Worm (Caenorhabditis elegans): Measurements from ENCODE around the gene spot-1.

DNA sequence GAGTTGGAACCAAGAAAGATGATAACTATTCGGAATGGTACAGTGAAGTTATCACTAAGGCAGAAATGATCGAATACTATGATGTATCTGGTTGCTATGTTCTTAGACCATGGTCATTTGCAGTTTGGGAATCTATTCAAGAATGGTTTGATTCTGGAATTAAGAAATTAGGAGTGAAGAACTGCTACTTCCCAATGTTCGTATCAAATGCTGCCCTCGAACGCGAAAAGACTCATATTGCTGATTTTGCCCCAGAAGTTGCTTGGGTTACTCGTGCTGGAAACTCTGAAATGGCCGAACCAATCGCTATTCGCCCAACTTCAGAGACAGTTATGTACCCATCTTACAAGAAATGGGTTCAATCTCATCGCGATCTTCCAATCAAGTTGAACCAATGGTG lies 37.7 kb downstream of the spot-1 start:
- no peak for TF ChIP-seq unc-130 (GFP tag; optimal IDR thresholded peaks at IDR 0.05)
- TF ChIP-seq lir-3 (tag; optimal IDR thresholded peaks at IDR 0.05): no peak
- no peak for TF ChIP-seq Y5F2A.4 (GFP tag; optimal IDR thresholded peaks at IDR 0.05)
- TF ChIP-seq aly-2 (tag; optimal IDR thresholded peaks at IDR 0.05): no peak
- TF ChIP-seq nhr-77 (tag; optimal IDR thresholded peaks at IDR 0.05): no peak
- no peak for TF ChIP-seq nhr-25 (tag; optimal IDR thresholded peaks at IDR 0.05; ENCODE audit: borderline replicate concordance, insufficient read depth)
- no peak for TF ChIP-seq ZK546.5 (tag; optimal IDR thresholded peaks at IDR 0.05)
- TF ChIP-seq ztf-11 (tag; optimal IDR thresholded peaks at IDR 0.05): no peak
- no peak for TF ChIP-seq mes-2 (tag; optimal IDR thresholded peaks at IDR 0.05; ENCODE audit: poor library complexity, severe bottlenecking)
- TF ChIP-seq unc-39 (tag; optimal IDR thresholded peaks at IDR 0.05): no peak
